Worm (Caenorhabditis elegans): ENCODE data around the gene best-20.

best-20 gene

DNA sequence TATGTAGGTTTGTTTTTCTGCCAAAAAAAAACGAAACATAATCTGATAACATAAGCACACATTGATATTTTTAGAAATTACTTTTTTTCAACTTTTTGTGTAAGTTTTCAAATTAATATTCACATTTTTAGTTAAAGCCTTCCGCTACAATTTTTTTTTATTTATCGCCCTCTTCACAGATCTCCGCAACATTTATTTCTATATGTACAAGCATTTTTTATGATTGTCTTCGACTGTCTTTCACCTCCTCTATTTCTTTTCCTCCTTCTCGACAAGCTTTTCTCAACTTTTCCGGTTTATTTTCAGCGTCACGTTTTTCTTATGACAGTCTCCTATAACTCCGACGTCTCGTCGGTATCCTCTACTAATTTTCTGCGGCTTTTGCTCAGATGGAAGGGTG, at the start of gene best-20:
Gene best-20 (plus strand): TSS at position 301 of the 400 bp plus-strand sequence.
- no peak for TF ChIP-seq ham-2 (GFP tag; optimal IDR thresholded peaks at IDR 0.05)
- TF ChIP-seq lin-32 (GFP tag; optimal IDR thresholded peaks at IDR 0.05): no peak
- TF ChIP-seq ces-1 (GFP tag; optimal IDR thresholded peaks at IDR 0.05): no peak

DNA sequence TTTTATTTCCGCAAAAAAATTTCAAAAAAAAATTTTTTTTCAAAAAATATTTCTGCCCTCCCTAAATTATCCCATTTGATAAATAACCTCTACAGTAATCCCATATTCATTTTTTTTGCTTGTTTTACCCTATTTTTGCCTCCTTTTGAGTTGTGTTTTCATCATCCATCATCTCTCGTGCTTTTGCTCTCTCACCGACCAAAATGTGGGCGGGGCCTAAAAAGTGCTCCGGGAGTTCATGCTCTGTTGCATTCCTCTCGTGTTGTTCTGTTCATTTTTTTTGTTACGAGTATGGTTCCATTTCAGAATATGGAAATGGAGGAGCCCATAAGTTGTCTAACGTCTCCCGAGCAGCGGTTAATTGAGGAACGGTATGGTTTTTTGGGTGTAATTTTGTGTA, 46.8 kb upstream of the best-20 start, which contains the start of gene Y37E11AL.1:
Gene Y37E11AL.1 (plus strand): TSS at position 301 of the 400 bp plus-strand sequence.
- TF ChIP-seq lin-13 (tag; optimal IDR thresholded peaks at IDR 0.05): no peak

DNA sequence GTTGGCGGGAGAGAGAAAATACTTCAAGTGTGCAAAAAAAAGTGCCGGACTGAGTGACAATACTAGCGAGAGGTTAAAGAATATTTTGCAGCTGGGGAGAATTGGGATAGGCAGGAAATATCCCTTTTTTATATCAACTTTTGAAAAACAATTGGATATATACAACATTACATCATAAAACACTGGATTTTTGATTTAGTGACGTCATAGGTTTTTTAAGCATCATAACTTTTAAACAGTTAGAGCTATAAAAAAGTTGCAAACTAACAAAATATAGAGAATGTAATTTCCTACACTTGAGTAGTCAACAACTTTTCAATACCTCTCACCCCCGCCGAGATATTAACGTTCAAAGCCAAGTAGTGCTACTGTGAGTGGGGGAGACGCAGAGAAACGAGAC, 45.3 kb upstream of the best-20 start:
- TF ChIP-seq zip-8 (tag; optimal IDR thresholded peaks at IDR 0.05) (peak; percentile 94), pha-4 (tag; optimal IDR thresholded peaks at IDR 0.05) (no peak)

DNA sequence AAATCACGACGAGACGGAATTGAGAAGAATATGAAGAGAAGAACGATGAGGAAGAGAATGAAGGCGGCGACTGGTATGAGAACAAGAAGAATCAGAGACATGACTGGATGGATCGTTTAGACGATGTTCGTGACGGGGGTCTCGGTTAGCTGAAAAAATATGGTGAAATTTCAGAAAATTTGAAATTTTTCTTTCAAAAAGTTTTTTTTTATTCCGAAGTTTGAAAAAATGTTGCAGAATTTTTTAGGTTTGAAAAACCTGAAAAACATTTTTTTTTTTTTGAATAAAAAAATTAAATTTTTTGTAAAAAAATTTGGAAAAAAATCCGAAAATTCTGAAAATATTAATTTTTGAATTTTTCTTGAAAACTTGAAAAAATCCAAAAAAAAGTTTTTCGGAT, 37.0 kb upstream of the best-20 start, which contains the start of gene Y37E11AM.3:
Gene Y37E11AM.3 (minus strand): TSS at position 101 of the 400 bp plus-strand sequence.
- TF ChIP-seq ces-1 (GFP tag; optimal IDR thresholded peaks at IDR 0.05) (no peak), nhr-12 (tag; optimal IDR thresholded peaks at IDR 0.05) (no peak), M03D4.4 (tag; optimal IDR thresholded peaks at IDR 0.05) (no peak), blmp-1 (tag; optimal IDR thresholded peaks at IDR 0.05) (no peak), unc-62 (GFP tag; optimal IDR thresholded peaks at IDR 0.05) (no peak), elt-1 (tag; optimal IDR thresholded peaks at IDR 0.05; ENCODE audit: borderline replicate concordance, insufficient read depth) (no peak), nhr-237 (tag; optimal IDR thresholded peaks at IDR 0.05) (no peak), lin-32 (GFP tag; optimal IDR thresholded peaks at IDR 0.05) (no peak), pha-4 (tag; optimal IDR thresholded peaks at IDR 0.05) (no peak), hlh-1 (tag; optimal IDR thresholded peaks at IDR 0.05) (no peak), ham-2 (GFP tag; optimal IDR thresholded peaks at IDR 0.05) (no peak)

DNA sequence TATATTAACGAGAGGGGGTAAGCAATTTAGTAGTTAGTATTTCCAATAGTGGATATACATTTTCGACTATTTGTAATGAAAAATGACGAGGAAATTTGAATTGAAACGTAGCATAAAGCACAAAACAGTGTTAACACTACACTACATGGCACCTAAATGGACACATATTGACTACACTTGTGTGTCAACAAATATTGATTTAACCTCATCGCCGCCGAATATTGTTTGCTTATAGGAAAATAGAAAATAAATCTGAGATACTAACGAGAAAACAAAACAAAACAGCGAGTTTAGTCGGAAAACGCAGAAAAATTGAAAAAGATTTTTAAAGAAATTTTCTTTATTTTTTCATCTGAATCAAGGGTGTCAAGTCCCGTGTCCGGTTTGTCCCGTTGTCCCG, 35.4 kb upstream of the best-20 start:
- TF ChIP-seq sptf-1 (tag; optimal IDR thresholded peaks at IDR 0.05): no peak
- peak; percentile 72 for TF ChIP-seq pha-4 (tag; optimal IDR thresholded peaks at IDR 0.05)

DNA sequence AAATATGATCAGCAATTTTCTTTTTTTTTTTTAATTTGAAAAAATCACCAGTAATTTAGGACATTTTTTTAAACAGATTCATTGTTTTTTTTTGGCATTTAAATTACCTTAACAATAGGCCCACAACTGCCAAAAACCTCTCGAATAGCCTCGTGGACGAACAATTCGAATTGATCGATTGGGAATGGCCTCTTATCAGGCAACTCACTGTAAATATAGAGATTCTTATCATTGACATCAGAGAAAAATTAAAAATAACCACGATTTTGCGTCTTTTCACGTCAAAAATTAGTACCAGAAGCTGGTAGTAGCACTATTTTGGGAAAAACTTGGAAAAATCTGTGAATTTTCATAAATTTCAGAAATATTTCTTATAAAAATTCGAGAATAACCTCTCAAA, 34.0 kb upstream of the best-20 start:
- TF ChIP-seq drap-1 (GFP tag; optimal IDR thresholded peaks at IDR 0.05): no peak
- no peak for TF ChIP-seq elt-1 (tag; optimal IDR thresholded peaks at IDR 0.05; ENCODE audit: borderline replicate concordance, insufficient read depth)
- no peak for TF ChIP-seq unc-120 (tag; optimal IDR thresholded peaks at IDR 0.05; ENCODE audit: poor library complexity, severe bottlenecking)
- no peak for TF ChIP-seq nhr-76 (tag; optimal IDR thresholded peaks at IDR 0.05)
- no peak for TF ChIP-seq tbx-8 (GFP tag; optimal IDR thresholded peaks at IDR 0.05)
- TF ChIP-seq mls-2 (tag; optimal IDR thresholded peaks at IDR 0.05): no peak
- no peak for TF ChIP-seq nhr-28 (tag; optimal IDR thresholded peaks at IDR 0.05)
- no peak for TF ChIP-seq ceh-83 (GFP tag; optimal IDR thresholded peaks at IDR 0.05)
- TF ChIP-seq nhr-2 (tag; optimal IDR thresholded peaks at IDR 0.05): no peak
- TF ChIP-seq snpc-4 (tag; optimal IDR thresholded peaks at IDR 0.05): no peak
- TF ChIP-seq ham-2 (GFP tag; optimal IDR thresholded peaks at IDR 0.05): no peak
- TF ChIP-seq unc-62 (GFP tag; optimal IDR thresholded peaks at IDR 0.05): no peak
- no peak for TF ChIP-seq ztf-11 (tag; optimal IDR thresholded peaks at IDR 0.05)

DNA sequence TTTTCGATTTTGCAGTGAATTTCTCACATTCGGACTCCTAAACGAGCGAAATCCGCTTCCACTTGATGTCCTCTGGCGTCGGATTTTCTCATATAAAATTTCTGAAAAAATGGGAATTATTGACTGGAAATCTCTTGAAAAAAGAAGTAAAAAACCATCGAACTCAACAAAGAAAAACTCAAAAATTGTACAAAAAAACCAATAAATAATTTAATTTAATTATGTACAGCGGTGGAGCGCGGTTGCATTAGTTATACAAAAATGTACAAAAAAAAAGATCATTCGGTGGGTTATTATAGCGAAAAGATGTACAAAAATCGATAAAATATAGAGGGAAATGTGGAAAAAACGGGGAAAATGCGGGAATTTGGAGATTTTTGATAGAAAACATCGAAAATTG, 33.3 kb upstream of the best-20 start, which contains the start of gene Y37E11AM.4:
Gene Y37E11AM.4 (minus strand): TSS at position 101 of the 400 bp plus-strand sequence.
- no peak for TF ChIP-seq blmp-1 (tag; optimal IDR thresholded peaks at IDR 0.05)
- TF ChIP-seq lin-32 (GFP tag; optimal IDR thresholded peaks at IDR 0.05): no peak
- TF ChIP-seq elt-1 (tag; optimal IDR thresholded peaks at IDR 0.05; ENCODE audit: borderline replicate concordance, insufficient read depth): no peak
- TF ChIP-seq tbx-8 (GFP tag; optimal IDR thresholded peaks at IDR 0.05): no peak
- no peak for TF ChIP-seq ces-1 (GFP tag; optimal IDR thresholded peaks at IDR 0.05)
- TF ChIP-seq unc-62 (GFP tag; optimal IDR thresholded peaks at IDR 0.05): no peak
- no peak for TF ChIP-seq ceh-39 (tag; optimal IDR thresholded peaks at IDR 0.05)
- no peak for TF ChIP-seq nhr-237 (tag; optimal IDR thresholded peaks at IDR 0.05)
- no peak for TF ChIP-seq drap-1 (GFP tag; optimal IDR thresholded peaks at IDR 0.05)
- TF ChIP-seq sptf-1 (tag; optimal IDR thresholded peaks at IDR 0.05): no peak
- TF ChIP-seq mls-2 (tag; optimal IDR thresholded peaks at IDR 0.05): no peak
- no peak for TF ChIP-seq ceh-83 (GFP tag; optimal IDR thresholded peaks at IDR 0.05)
- no peak for TF ChIP-seq M03D4.4 (tag; optimal IDR thresholded peaks at IDR 0.05)

DNA sequence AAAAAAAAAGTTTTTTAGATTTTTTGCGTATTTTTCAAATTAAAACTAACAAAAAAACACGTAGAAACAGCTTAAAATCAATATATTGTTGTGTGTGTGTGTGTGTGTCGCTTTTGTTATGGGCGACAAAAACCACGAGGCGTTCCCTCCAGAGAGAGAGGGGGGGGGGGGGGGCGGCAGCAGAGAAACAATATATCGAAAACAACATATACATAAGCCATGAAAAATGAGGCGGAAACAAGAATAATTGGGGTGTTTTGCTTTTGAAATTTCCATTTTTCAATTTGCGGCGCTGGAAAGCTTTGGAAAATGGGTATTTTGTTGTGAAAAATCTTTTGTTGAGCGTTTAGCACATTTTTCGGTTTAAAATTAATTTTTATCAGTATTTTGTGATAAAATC, 30.7 kb upstream of the best-20 start, which contains the start of gene Y37E11AM.2:
Gene Y37E11AM.2 (minus strand): TSS at position 101 of the 400 bp plus-strand sequence.
- TF ChIP-seq sptf-1 (tag; optimal IDR thresholded peaks at IDR 0.05): no peak
- no peak for TF ChIP-seq elt-3 (tag; optimal IDR thresholded peaks at IDR 0.05)
- TF ChIP-seq mep-1 (tag; optimal IDR thresholded peaks at IDR 0.05): no peak
- TF ChIP-seq elt-1 (tag; optimal IDR thresholded peaks at IDR 0.05; ENCODE audit: borderline replicate concordance, insufficient read depth): no peak
- no peak for TF ChIP-seq sem-2 (GFP tag; optimal IDR thresholded peaks at IDR 0.05)
- no peak for TF ChIP-seq mls-2 (tag; optimal IDR thresholded peaks at IDR 0.05)
- no peak for TF ChIP-seq bed-3 (GFP tag; optimal IDR thresholded peaks at IDR 0.05)
- TF ChIP-seq unc-39 (tag; optimal IDR thresholded peaks at IDR 0.05): no peak
- no peak for TF ChIP-seq unc-62 (GFP tag; optimal IDR thresholded peaks at IDR 0.05)
- no peak for TF ChIP-seq nhr-12 (tag; optimal IDR thresholded peaks at IDR 0.05)
- no peak for TF ChIP-seq ceh-39 (tag; optimal IDR thresholded peaks at IDR 0.05)
- TF ChIP-seq ztf-11 (tag; optimal IDR thresholded peaks at IDR 0.05): no peak
- no peak for TF ChIP-seq lsy-2 (tag; optimal IDR thresholded peaks at IDR 0.05)
- no peak for TF ChIP-seq nhr-76 (tag; optimal IDR thresholded peaks at IDR 0.05)
- no peak for TF ChIP-seq cnd-1 (tag; optimal IDR thresholded peaks at IDR 0.05)
- no peak for TF ChIP-seq hlh-1 (tag; optimal IDR thresholded peaks at IDR 0.05)
- no peak for TF ChIP-seq flh-1 (GFP tag; optimal IDR thresholded peaks at IDR 0.05)
- no peak for TF ChIP-seq pha-4 (tag; optimal IDR thresholded peaks at IDR 0.05)
- TF ChIP-seq ceh-83 (GFP tag; optimal IDR thresholded peaks at IDR 0.05): no peak
- no peak for TF ChIP-seq lin-32 (GFP tag; optimal IDR thresholded peaks at IDR 0.05)

Data from whole organism, mixed stage, embryonic.